Worm (Caenorhabditis elegans) whole organism, L2 larva: ENCODE data around the gene F26G1.3.

Experiments
- aly-2 ChIP-seq: fragments of 150-350 bp; optimal IDR thresholded peaks from 2 replicates; lab custom pipeline; 2014; ENCODE audit warnings: missing biosample characterization, missing genetic modification characterization
- ama-1 ChIP-seq: fragments of 150-350 bp; optimal IDR thresholded peaks from 2 replicates; lab custom pipeline; 2018; ENCODE audit warnings: inconsistent platforms
- ceh-82 ChIP-seq: fragments of 150-350 bp; optimal IDR thresholded peaks from 2 replicates; lab custom pipeline; 2014; ENCODE audit warnings: missing biosample characterization, missing genetic modification characterization
- dmd-4 ChIP-seq: sonication (generic microtip); optimal IDR thresholded peaks from 2 replicates; lab custom pipeline; 2017; ENCODE audit warnings: missing biosample characterization, missing genetic modification characterization
- egl-27 ChIP-seq: sonication (generic microtip); optimal IDR thresholded peaks from 3 replicates; lab custom pipeline; 2017; ENCODE audit warnings: missing biosample characterization, missing genetic modification reagents, missing genetic modification characterization
- lin-39 ChIP-seq: fragments of 150-350 bp; optimal IDR thresholded peaks from 2 replicates; lab custom pipeline; 2014; ENCODE audit warnings: missing biosample characterization, missing genetic modification reagents, missing genetic modification characterization
- mdl-1 ChIP-seq, 2 experiments: fragments of 150-350 bp in 1 of 2; sonication (generic microtip) in 1 of 2; optimal IDR thresholded peaks; 2 replicates each; lab custom pipeline; 2017; ENCODE audit warnings: missing biosample characterization in 2 of 2, missing genetic modification characterization in 2 of 2
- nhr-129 ChIP-seq: fragments of 150-350 bp; optimal IDR thresholded peaks from 2 replicates; lab custom pipeline; 2014; ENCODE audit warnings: missing biosample characterization, missing genetic modification characterization
- nhr-25 ChIP-seq: fragments of 150-350 bp; sonication (generic microtip); optimal IDR thresholded peaks from 3 replicates; lab custom pipeline; 2014; ENCODE audit warnings: missing biosample characterization, missing genetic modification characterization
- sma-9 ChIP-seq, 2 experiments: fragments of 150-350 bp in 1 of 2; sonication (generic microtip) in 1 of 2; optimal IDR thresholded peaks; 2 replicates each; lab custom pipeline; 2014 to 2016; ENCODE audit warnings: missing genetic modification characterization in 2 of 2, mild to moderate bottlenecking in 1 of 2, missing biosample characterization in 1 of 2, missing compliant biosample characterization in 1 of 2, missing genetic modification reagents in 1 of 2, moderate library complexity in 1 of 2
- snpc-4 ChIP-seq: fragments of 150-350 bp; optimal IDR thresholded peaks from 2 replicates; lab custom pipeline; 2014; ENCODE audit warnings: missing biosample characterization, missing genetic modification characterization
- unc-62 ChIP-seq: fragments of 150-350 bp; optimal IDR thresholded peaks from 2 replicates; lab custom pipeline; 2014; ENCODE audit warnings: missing biosample characterization, missing genetic modification reagents, missing genetic modification characterization

ce11 chrII:4745281-4745680 lies 13.3 kb upstream of the F26G1.3 start:
- TF ChIP-seq egl-27 (peak; percentile 78), dmd-4 (tag; lab: Kevin White, UChicago) (no peak), lin-39 (tag; lab: Kevin White, UChicago) (no peak), nhr-25 (peak; percentile 80), ceh-82 (tag; lab: Kevin White, UChicago) (no peak), sma-9 (GFP tag; optimal IDR thresholded peaks at IDR 0.05; lab: Kevin White, UChicago) (peak; percentile 96), sma-9 (tag; optimal IDR thresholded peaks at IDR 0.05; lab: Kevin White, UChicago) (peak; percentile 3), aly-2 (tag; lab: Kevin White, UChicago) (no peak), nhr-129 (peak; percentile 13), ama-1 (lab: Kevin White, UChicago) (no peak), mdl-1 (tag; optimal IDR thresholded peaks at IDR 0.05; lab: Kevin White, UChicago) (peak in 1 of 2 experiments; percentile 2), unc-62 (GFP tag; lab: Kevin White, UChicago) (no peak), snpc-4 (tag; lab: Kevin White, UChicago) (no peak)
